Worm (Caenorhabditis elegans): ENCODE data around the gene ced-2.

ce11 chrIV:1637333-1637732 lies 40.2 kb downstream of the ced-2 start:
- TF ChIP-seq him-1 (tag; optimal IDR thresholded peaks at IDR 0.05) (no peak), W03F9.2 (tag; optimal IDR thresholded peaks at IDR 0.05) (no peak), dao-5 (tag; optimal IDR thresholded peaks at IDR 0.05) (no peak)

Measured in whole organism, L4/young adult.